Fruit fly (Drosophila melanogaster) whole organism, pupa: ENCODE measurements around the gene Pis.

Experiments
- CG34367 ChIP-seq: fragments of 200-800 bp; sonication (Bioruptor generic); optimal IDR thresholded peaks from 2 replicates; lab custom pipeline; 2018; ENCODE audit warnings: missing biosample characterization, mild to moderate bottlenecking, missing genetic modification characterization
- CG4496 ChIP-seq: fragments of 200-800 bp; sonication (Bioruptor generic); IDR thresholded peaks from 3 replicates; pipeline ENCODE4 v1.3.6; 2022; ENCODE audit warnings: missing biosample characterization, missing genetic modification characterization
- CG8159 ChIP-seq: fragments of 200-800 bp; sonication (Bioruptor generic); optimal IDR thresholded peaks from 3 replicates; lab custom pipeline; 2018; ENCODE audit warnings: missing biosample characterization, mild to moderate bottlenecking, missing genetic modification characterization, moderate library complexity
- CG8301 ChIP-seq: fragments of 200-800 bp; sonication (Bioruptor generic); optimal IDR thresholded peaks from 2 replicates; lab custom pipeline; 2018; ENCODE audit warnings: missing biosample characterization, mild to moderate bottlenecking, missing genetic modification characterization
- CG9948 ChIP-seq: fragments of 200-800 bp; sonication (Bioruptor generic); optimal IDR thresholded peaks from 2 replicates; lab custom pipeline; 2018; ENCODE audit warnings: missing biosample characterization, mild to moderate bottlenecking, missing genetic modification characterization, moderate library complexity
- D1 ChIP-seq: fragments of 200-800 bp; sonication (Bioruptor generic); optimal IDR thresholded peaks from 2 replicates; lab custom pipeline; 2018; ENCODE audit warnings: missing biosample characterization, mild to moderate bottlenecking, missing genetic modification characterization, moderate library complexity
- EcR ChIP-seq: fragments of 200-800 bp; sonication (Bioruptor generic); optimal IDR thresholded peaks from 3 replicates; lab custom pipeline; 2019; ENCODE audit warnings: missing biosample characterization, missing genetic modification characterization, mild to moderate bottlenecking, moderate library complexity, missing genetic modification reagents
- Snoo ChIP-seq: fragments of 200-800 bp; sonication (Bioruptor generic); optimal IDR thresholded peaks from 3 replicates; lab custom pipeline; 2017; ENCODE audit warnings: missing biosample characterization, mild to moderate bottlenecking, missing genetic modification characterization, inconsistent platforms

- TF ChIP-seq CG4496 (GFP tag; lab: Robert Waterston, UW) (no peak), D1 (tag; lab: Kevin White, UChicago) (no peak), CG9948 (tag; lab: Kevin White, UChicago) (no peak), CG8301 (no peak), EcR (GFP tag; lab: Kevin White, UChicago) (no peak), Snoo (tag; lab: Kevin White, UChicago) (no peak), CG8159 (tag; lab: Kevin White, UChicago) (no peak), CG34367 (tag; lab: Kevin White, UChicago) (no peak)
Measured at dm6 chrX:15684419-15684818, 19.2 kb downstream of the Pis start.
